Fruit fly (Drosophila melanogaster): ENCODE results near the gene CG14778.

DNA sequence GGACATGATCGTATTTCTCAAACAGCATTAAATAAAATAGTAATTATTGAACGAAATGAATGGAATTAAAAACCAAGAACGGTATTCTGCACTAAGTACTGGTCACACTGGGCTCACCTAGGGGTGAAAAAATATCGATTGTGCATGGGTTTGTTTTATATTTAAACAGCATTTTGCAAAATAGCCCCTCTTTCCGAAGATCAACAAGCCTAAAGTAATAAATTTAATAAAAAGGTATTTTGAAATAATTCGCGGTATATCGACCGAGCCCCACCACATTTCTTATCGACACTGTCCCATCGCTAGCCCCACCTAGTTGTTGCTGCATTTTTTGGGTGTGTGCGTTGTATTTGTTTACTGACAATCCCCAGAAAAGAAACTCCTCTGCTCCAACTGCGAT lies 3.3 kb downstream of the CG14778 start, which contains the start of gene pck:
- TF ChIP-seq psq (optimal IDR thresholded peaks at IDR 0.05), result no peak
- TF ChIP-seq Sin3A (optimal IDR thresholded peaks at IDR 0.05), result no peak
- TF ChIP-seq Myc (optimal IDR thresholded peaks at IDR 0.05), result no peak
- TF ChIP-seq ttk (optimal IDR thresholded peaks at IDR 0.05), result no peak
